Fruit fly (Drosophila melanogaster) whole organism, embryonic: ENCODE measurements around the gene CG10165.
A peak's percentile ranks its signal among the peaks of the same experiment; 100 is the strongest.

Experiments
- ATbp ChIP-seq: fragments of 200-800 bp; sonication (Bioruptor generic); optimal IDR thresholded peaks from 2 replicates; lab custom pipeline; 2017; ENCODE audit warnings: missing biosample characterization, mild to moderate bottlenecking, missing genetic modification characterization, missing genetic modification reagents
- B-H2 ChIP-seq: fragments of 200-800 bp; sonication (Bioruptor generic); optimal IDR thresholded peaks from 2 replicates; lab custom pipeline; 2018; ENCODE audit warnings: missing biosample characterization, mild to moderate bottlenecking, missing genetic modification characterization
- CG10274 ChIP-seq: fragments of 200-800 bp; sonication (Bioruptor generic); optimal IDR thresholded peaks from 3 replicates; lab custom pipeline; 2017; ENCODE audit warnings: missing biosample characterization, mild to moderate bottlenecking, missing genetic modification characterization
- CG10462 ChIP-seq: fragments of 200-800 bp; sonication (Bioruptor generic); optimal IDR thresholded peaks from 2 replicates; lab custom pipeline; 2016; ENCODE audit warnings: missing biosample characterization, missing genetic modification characterization
- CG13424 ChIP-seq: fragments of 200-800 bp; sonication (Bioruptor generic); optimal IDR thresholded peaks from 2 replicates; lab custom pipeline; 2019; ENCODE audit warnings: missing biosample characterization, mild to moderate bottlenecking, missing genetic modification characterization, moderate library complexity
- CG15479 ChIP-seq: fragments of 200-800 bp; sonication (Bioruptor generic); optimal IDR thresholded peaks from 3 replicates; lab custom pipeline; 2019; ENCODE audit warnings: missing biosample characterization, mild to moderate bottlenecking, missing genetic modification characterization, moderate library complexity
- CG17359 ChIP-seq: fragments of 200-800 bp; sonication (Bioruptor generic); optimal IDR thresholded peaks from 3 replicates; lab custom pipeline; 2018; ENCODE audit warnings: missing biosample characterization, mild to moderate bottlenecking, missing genetic modification characterization, moderate library complexity
- CG17912 ChIP-seq: fragments of 200-800 bp; sonication (Bioruptor generic); optimal IDR thresholded peaks from 2 replicates; lab custom pipeline; 2018; ENCODE audit warnings: missing biosample characterization, mild to moderate bottlenecking, missing genetic modification characterization
- CG18599 ChIP-seq: fragments of 200-800 bp; sonication (Bioruptor generic); optimal IDR thresholded peaks from 3 replicates; lab custom pipeline; 2017; ENCODE audit warnings: missing biosample characterization, missing genetic modification characterization, mild to moderate bottlenecking, moderate library complexity, missing genetic modification reagents
- CG30403 ChIP-seq: fragments of 200-800 bp; sonication (Bioruptor generic); optimal IDR thresholded peaks from 3 replicates; lab custom pipeline; 2016; ENCODE audit warnings: missing biosample characterization, missing genetic modification characterization
- CG34224 ChIP-seq: fragments of 200-800 bp; sonication (Bioruptor generic); IDR thresholded peaks from 3 replicates; pipeline ENCODE4 v1.3.6; 2022; ENCODE audit warnings: missing biosample characterization, missing genetic modification characterization; ENCODE audit not compliant: partially characterized antibody
- CG34376 ChIP-seq: fragments of 200-800 bp; sonication (Bioruptor generic); optimal IDR thresholded peaks from 2 replicates; lab custom pipeline; 2018; ENCODE audit warnings: missing biosample characterization, mild to moderate bottlenecking, missing genetic modification characterization
- CG5953 ChIP-seq: fragments of 200-800 bp; sonication (Bioruptor generic); IDR thresholded peaks from 2 replicates; pipeline ENCODE4 v1.3.6; 2022; ENCODE audit warnings: missing biosample characterization, missing genetic modification characterization
- CG6689 ChIP-seq: fragments of 200-800 bp; sonication (Bioruptor generic); IDR thresholded peaks from 2 replicates; pipeline ENCODE4 v1.3.6; 2022; ENCODE audit warnings: missing biosample characterization, missing genetic modification characterization
- CG9215 ChIP-seq: fragments of 200-800 bp; sonication (Bioruptor generic); IDR thresholded peaks from 2 replicates; pipeline ENCODE4 v1.3.6; 2022; ENCODE audit warnings: missing biosample characterization, missing genetic modification characterization
- CG9797 ChIP-seq: fragments of 200-800 bp; sonication (Bioruptor generic); optimal IDR thresholded peaks from 3 replicates; lab custom pipeline; 2018; ENCODE audit warnings: missing biosample characterization, mild to moderate bottlenecking, missing genetic modification characterization
- Dad ChIP-seq: fragments of 200-800 bp; sonication (Bioruptor generic); optimal IDR thresholded peaks from 3 replicates; lab custom pipeline; 2016; ENCODE audit warnings: missing biosample characterization, missing genetic modification characterization
- Dip3 ChIP-seq: fragments of 200-800 bp; sonication (Bioruptor generic); optimal IDR thresholded peaks from 3 replicates; lab custom pipeline; 2016; ENCODE audit warnings: missing biosample characterization, missing genetic modification characterization
- Doc2 ChIP-seq: fragments of 200-800 bp; sonication (Bioruptor generic); IDR thresholded peaks from 2 replicates; pipeline ENCODE4 v1.3.6; 2022; ENCODE audit warnings: missing biosample characterization, missing genetic modification characterization
- Ets65A ChIP-seq: fragments of 200-800 bp; sonication (Bioruptor generic); peaks from one replicate; lab custom pipeline; 2016; ENCODE audit warnings: missing biosample characterization, missing genetic modification characterization
- GATAe ChIP-seq: fragments of 200-800 bp; sonication (Bioruptor generic); conservative IDR thresholded peaks from 2 replicates; pipeline ENCODE4 v1.3.6; 2022; ENCODE audit warnings: missing biosample characterization, missing genetic modification characterization
- Hr3 ChIP-seq: fragments of 200-800 bp; sonication (Bioruptor generic); optimal IDR thresholded peaks from 3 replicates; lab custom pipeline; 2016; ENCODE audit warnings: missing biosample characterization, missing genetic modification characterization
- TFAM ChIP-seq: fragments of 200-800 bp; sonication (Bioruptor generic); optimal IDR thresholded peaks from 2 replicates; lab custom pipeline; 2017; ENCODE audit warnings: missing biosample characterization, missing genetic modification characterization, inconsistent platforms
- chif ChIP-seq, 2 experiments: fragments of 200-800 bp; sonication (Bioruptor generic); optimal IDR thresholded peaks; 3 replicates each; lab custom pipeline; 2016; ENCODE audit warnings: missing biosample characterization in 2 of 2, missing genetic modification characterization in 2 of 2
- chinmo ChIP-seq: fragments of 200-800 bp; sonication (Bioruptor generic); IDR thresholded peaks from 4 replicates; pipeline ENCODE4 v1.3.6; 2022; ENCODE audit warnings: missing biosample characterization, missing genetic modification characterization; ENCODE audit not compliant: partially characterized antibody
- dmrt99B ChIP-seq: fragments of 200-800 bp; sonication (Bioruptor generic); optimal IDR thresholded peaks from 2 replicates; lab custom pipeline; 2018; ENCODE audit warnings: missing biosample characterization, mild to moderate bottlenecking, missing genetic modification characterization, moderate library complexity
- dpn ChIP-seq, 2 experiments: fragments of 200-800 bp; sonication (Bioruptor generic); optimal IDR thresholded peaks; 3 replicates each; lab custom pipeline; 2016; ENCODE audit warnings: missing biosample characterization in 2 of 2, missing genetic modification characterization in 2 of 2
- esg ChIP-seq: fragments of 200-800 bp; sonication (Bioruptor generic); conservative IDR thresholded peaks from 2 replicates; pipeline ENCODE4 v1.3.6; 2022; ENCODE audit warnings: missing biosample characterization, missing genetic modification characterization
- ewg ChIP-seq: fragments of 200-800 bp; sonication (Bioruptor generic); optimal IDR thresholded peaks from 3 replicates; lab custom pipeline; 2017; ENCODE audit warnings: mild to moderate bottlenecking, missing biosample characterization, missing genetic modification reagents, missing genetic modification characterization
- fu2 ChIP-seq: fragments of 200-800 bp; sonication (Bioruptor generic); optimal IDR thresholded peaks from 2 replicates; lab custom pipeline; 2016; ENCODE audit warnings: missing biosample characterization, missing genetic modification characterization
- grau ChIP-seq: fragments of 200-800 bp; optimal IDR thresholded peaks from 3 replicates; lab custom pipeline; 2019; ENCODE audit warnings: missing biosample characterization, mild to moderate bottlenecking, missing genetic modification characterization, moderate library complexity
- gt ChIP-seq: fragments of 200-800 bp; sonication (Bioruptor generic); IDR thresholded peaks from 2 replicates; pipeline ENCODE4 v1.3.6; 2022; ENCODE audit warnings: missing biosample characterization, missing genetic modification characterization
- ham ChIP-seq: fragments of 200-800 bp; sonication (Bioruptor generic); IDR thresholded peaks from 2 replicates; pipeline ENCODE4 v1.3.6; 2022; ENCODE audit warnings: missing biosample characterization, missing genetic modification characterization
- hbn ChIP-seq: fragments of 200-800 bp; sonication (Bioruptor generic); IDR thresholded peaks from 2 replicates; pipeline ENCODE4 v1.3.6; 2022; ENCODE audit warnings: missing biosample characterization, missing genetic modification characterization; ENCODE audit not compliant: partially characterized antibody
- kni ChIP-seq: fragments of 200-800 bp; sonication (Bioruptor generic); optimal IDR thresholded peaks from 3 replicates; lab custom pipeline; 2017; ENCODE audit warnings: mild to moderate bottlenecking, missing biosample characterization, missing genetic modification reagents, missing genetic modification characterization
- lbe ChIP-seq: fragments of 200-800 bp; sonication (Bioruptor generic); optimal IDR thresholded peaks from 2 replicates; lab custom pipeline; 2016; ENCODE audit warnings: missing biosample characterization, mild to moderate bottlenecking, missing genetic modification characterization
- luna ChIP-seq: fragments of 200-800 bp; sonication (Bioruptor generic); optimal IDR thresholded peaks from 2 replicates; lab custom pipeline; 2016; ENCODE audit warnings: missing biosample characterization, missing genetic modification characterization
- pb ChIP-seq: fragments of 200-800 bp; sonication (Bioruptor generic); optimal IDR thresholded peaks from 3 replicates; lab custom pipeline; 2016; ENCODE audit warnings: missing biosample characterization, missing genetic modification characterization
- pnt ChIP-seq: fragments of 200-800 bp; sonication (Bioruptor generic); optimal IDR thresholded peaks from 3 replicates; lab custom pipeline; 2016; ENCODE audit warnings: missing biosample characterization, missing genetic modification characterization
- row ChIP-seq: fragments of 200-800 bp; sonication (Bioruptor generic); IDR thresholded peaks from 3 replicates; pipeline ENCODE4 v1.3.6; 2022; ENCODE audit warnings: missing biosample characterization, missing genetic modification characterization
- sd ChIP-seq: fragments of 200-800 bp; sonication (Bioruptor generic); optimal IDR thresholded peaks from 3 replicates; lab custom pipeline; 2018; ENCODE audit warnings: missing biosample characterization, mild to moderate bottlenecking, missing genetic modification characterization, moderate library complexity
- sim ChIP-seq: fragments of 200-800 bp; sonication (Bioruptor generic); IDR thresholded peaks from 2 replicates; pipeline ENCODE4 v1.3.6; 2022; ENCODE audit warnings: missing biosample characterization, missing genetic modification characterization
- slp2 ChIP-seq: fragments of 200-800 bp; sonication (Bioruptor generic); optimal IDR thresholded peaks from 2 replicates; lab custom pipeline; 2016; ENCODE audit warnings: missing biosample characterization, missing genetic modification characterization
- tap ChIP-seq: fragments of 200-800 bp; optimal IDR thresholded peaks from 3 replicates; lab custom pipeline; 2019; ENCODE audit warnings: missing biosample characterization, mild to moderate bottlenecking, missing genetic modification characterization, moderate library complexity
- tll ChIP-seq, 2 experiments: fragments of 200-800 bp in 1 of 2; fragments of >200 bp in 1 of 2; sonication (Bioruptor generic) in 1 of 2; optimal IDR thresholded peaks; 2 replicates each; lab custom pipeline; 2017 to 2019; ENCODE audit warnings: missing biosample characterization in 2 of 2, missing genetic modification characterization in 2 of 2, mild to moderate bottlenecking in 1 of 2, moderate library complexity in 1 of 2
- toy ChIP-seq: fragments of 200-800 bp; sonication (Bioruptor generic); IDR thresholded peaks from 2 replicates; pipeline ENCODE4 v1.3.6; 2022; ENCODE audit warnings: missing biosample characterization, missing genetic modification characterization
- trem ChIP-seq: fragments of 200-800 bp; optimal IDR thresholded peaks from 3 replicates; lab custom pipeline; 2019; ENCODE audit warnings: missing biosample characterization, mild to moderate bottlenecking, missing genetic modification characterization, moderate library complexity

The CG10165 gene

DNA sequence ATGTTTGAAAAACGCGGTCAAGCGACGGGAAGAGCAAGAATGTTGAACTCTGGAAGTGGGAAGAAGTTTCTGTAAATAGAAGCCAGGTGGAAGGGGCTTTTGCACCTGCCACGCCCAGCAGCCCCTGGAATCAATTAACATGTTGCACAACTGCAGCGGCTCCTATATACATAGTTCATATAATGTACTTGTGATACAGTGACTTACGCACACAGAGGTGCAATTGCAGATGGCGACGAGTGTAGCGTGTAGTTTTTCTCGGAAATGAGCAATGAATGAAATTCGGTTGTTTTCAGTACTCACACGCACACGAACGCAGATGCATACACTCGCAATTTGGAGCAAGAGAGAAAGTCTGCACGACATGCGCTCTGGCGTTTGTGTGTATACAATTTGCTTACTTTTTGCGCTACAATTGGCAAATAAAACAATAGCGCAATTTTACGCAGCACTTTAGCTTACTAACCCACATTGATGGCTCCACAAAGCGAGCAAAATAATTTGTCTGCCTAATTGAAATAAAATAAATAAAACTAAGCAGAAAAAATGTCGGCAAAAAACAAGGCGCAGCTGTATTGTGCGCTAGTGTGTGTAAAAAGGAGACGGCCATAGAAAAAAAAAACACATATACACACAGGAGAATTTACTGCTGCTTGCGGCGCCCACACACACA is 46.3 kb upstream of the CG10165 start (continued):
- TF ChIP-seq CG17912 (GFP tag; lab: Kevin White, UChicago) = no peak
- no peak for TF ChIP-seq Doc2 (GFP tag; lab: Robert Waterston, UW)
- TF ChIP-seq pnt (GFP tag; lab: Kevin White, UChicago) = peak; percentile 10
- TF ChIP-seq esg (GFP tag; lab: Robert Waterston, UW) = no peak
- TF ChIP-seq ATbp (GFP tag; lab: Kevin White, UChicago) = no peak
- no peak for TF ChIP-seq grau
- TF ChIP-seq ham (GFP tag; lab: Robert Waterston, UW) = no peak
- TF ChIP-seq tll (GFP tag; optimal IDR thresholded peaks at IDR 0.05; lab: Kevin White, UChicago) = peak in 1 of 2 experiments; percentile 60
- peak; percentile 88 for TF ChIP-seq ewg (GFP tag; lab: Kevin White, UChicago)
- no peak for TF ChIP-seq luna (GFP tag; lab: Kevin White, UChicago)
- no peak for TF ChIP-seq CG6689 (GFP tag; lab: Robert Waterston, UW)
- peak; percentile 88 for TF ChIP-seq kni (GFP tag; lab: Kevin White, UChicago)
- no peak for TF ChIP-seq GATAe (GFP tag; lab: Robert Waterston, UW)
- peak; percentile 13 for TF ChIP-seq CG10274 (GFP tag; lab: Kevin White, UChicago)
- no peak for TF ChIP-seq CG5953
- no peak for TF ChIP-seq row (GFP tag; lab: Robert Waterston, UW)
- no peak for TF ChIP-seq pb (GFP tag; lab: Kevin White, UChicago)
- no peak for TF ChIP-seq CG10462 (GFP tag; lab: Kevin White, UChicago)
- peak; percentile 38 for TF ChIP-seq lbe (GFP tag; lab: Kevin White, UChicago)
- TF ChIP-seq CG34224 (GFP tag; lab: Robert Waterston, UW) = peak; percentile 38; the same call in 1 of the 3 replicates
- no peak for TF ChIP-seq CG18599 (GFP tag; lab: Kevin White, UChicago)
- no peak for TF ChIP-seq CG30403 (GFP tag; lab: Kevin White, UChicago)

- no peak for TF ChIP-seq hbn (GFP tag; lab: Robert Waterston, UW)
- TF ChIP-seq B-H2 (GFP tag; lab: Kevin White, UChicago) = peak; percentile 72
- peak; percentile 56; the same call in 1 of the 2 replicates for TF ChIP-seq gt (GFP tag; lab: Robert Waterston, UW)
- peak; percentile 97 for TF ChIP-seq dmrt99B (tag; lab: Kevin White, UChicago)
- peak; percentile 76 for TF ChIP-seq TFAM (GFP tag; lab: Kevin White, UChicago)
- TF ChIP-seq CG15479 (GFP tag; lab: Kevin White, UChicago) = peak; percentile 77
- TF ChIP-seq sim (GFP tag; lab: Robert Waterston, UW) = 0 out of 2 replicates have a peak, but pooled peaks have one; percentile 42
- TF ChIP-seq chif (GFP tag; optimal IDR thresholded peaks at IDR 0.05; lab: Kevin White, UChicago) = peak; percentile 96 to 97
- peak; percentile 97 for TF ChIP-seq Hr3 (GFP tag; lab: Kevin White, UChicago)
- peak; percentile 97 for TF ChIP-seq Dip3
- peak; percentile 89 for TF ChIP-seq tap (tag; lab: Kevin White, UChicago)
- peak; percentile 88 for TF ChIP-seq CG34376 (GFP tag; lab: Kevin White, UChicago)
- peak; percentile 91 for TF ChIP-seq trem (tag; lab: Kevin White, UChicago)
- TF ChIP-seq chinmo (GFP tag; lab: Robert Waterston, UW) = peak; percentile 89
- peak; percentile 96 for TF ChIP-seq CG13424 (tag; lab: Kevin White, UChicago)
- peak; percentile 96 for TF ChIP-seq Dad (GFP tag; lab: Kevin White, UChicago)
- peak; percentile 95 for TF ChIP-seq CG9215 (GFP tag; lab: Robert Waterston, UW)
- TF ChIP-seq sd (tag; lab: Kevin White, UChicago) = peak; percentile 100
- peak; percentile 96 for TF ChIP-seq fu2 (GFP tag; lab: Kevin White, UChicago)
- peak; percentile 83 for TF ChIP-seq toy (GFP tag; lab: Robert Waterston, UW)
- peak; percentile 100 for TF ChIP-seq Ets65A (GFP tag; lab: Kevin White, UChicago)
- peak; percentile 93 for TF ChIP-seq CG17359 (tag; lab: Kevin White, UChicago)
- TF ChIP-seq CG10274 (GFP tag; lab: Kevin White, UChicago) = peak; percentile 87
- TF ChIP-seq dpn (GFP tag; optimal IDR thresholded peaks at IDR 0.05; lab: Kevin White, UChicago) = peak; percentile 97 to 98
- TF ChIP-seq slp2 = peak; percentile 97
- peak; percentile 77 for TF ChIP-seq ham (GFP tag; lab: Robert Waterston, UW)
- peak; percentile 51 for TF ChIP-seq CG9797 (GFP tag; lab: Kevin White, UChicago)
Measured at dm6 chr2L:19575626-19576298, 45.7 kb upstream of the CG10165 start.
